Worm (Caenorhabditis elegans): ENCODE data around the gene C05G5.2.

DNA sequence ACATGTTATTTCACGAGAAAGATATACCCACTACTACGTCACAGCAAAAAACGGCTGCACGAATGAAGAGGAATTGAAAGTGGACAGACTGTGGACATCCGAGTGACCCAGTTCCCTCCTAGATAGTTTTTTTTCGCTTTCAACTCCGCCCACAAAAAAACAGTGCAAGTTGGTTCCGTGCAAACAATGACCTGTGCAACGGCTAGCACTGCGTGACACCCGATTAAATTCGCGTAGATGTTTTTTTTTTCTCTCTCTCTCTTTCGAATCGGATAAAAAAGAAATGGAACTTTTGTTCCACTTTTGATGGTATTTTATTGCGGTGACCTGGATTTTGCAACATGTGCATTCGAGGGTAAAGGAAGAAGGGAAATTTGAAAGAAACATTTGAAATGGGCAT, 1.9 kb upstream of the C05G5.2 start:
- TF ChIP-seq med-1 (GFP tag; optimal IDR thresholded peaks at IDR 0.05; ENCODE audit: insufficient read depth) (no peak), flt-1 (GFP tag; IDR thresholded peaks at IDR 0.05) (no peak), ref-1 (GFP tag; conservative IDR thresholded peaks at IDR 0.05) (no peak), klf-2 (GFP tag; conservative IDR thresholded peaks at IDR 0.05) (no peak), ztf-29 (GFP tag; IDR thresholded peaks at IDR 0.05) (no peak)
